Worm (Caenorhabditis elegans) whole organism, L2 larva: ENCODE measurements around the gene C27D8.4.

Source experiments
- R02D3.7 ChIP-seq: fragments of 150-350 bp; optimal IDR thresholded peaks from 2 replicates; lab custom pipeline; 2014; ENCODE audit warnings: missing biosample characterization, missing genetic modification characterization
- ceh-82 ChIP-seq: fragments of 150-350 bp; optimal IDR thresholded peaks from 2 replicates; lab custom pipeline; 2014; ENCODE audit warnings: missing biosample characterization, missing genetic modification characterization
- dmd-4 ChIP-seq: sonication (generic microtip); optimal IDR thresholded peaks from 2 replicates; lab custom pipeline; 2017; ENCODE audit warnings: missing biosample characterization, missing genetic modification characterization
- fos-1 ChIP-seq: fragments of 150-350 bp; optimal IDR thresholded peaks from 2 replicates; lab custom pipeline; 2014; ENCODE audit warnings: missing biosample characterization, missing genetic modification characterization
- lin-13 ChIP-seq: fragments of 150-350 bp; optimal IDR thresholded peaks from 2 replicates; lab custom pipeline; 2014; ENCODE audit warnings: missing biosample characterization, missing genetic modification reagents, missing genetic modification characterization
- lsy-2 ChIP-seq, 2 experiments: fragments of 150-350 bp in 1 of 2; sonication (generic microtip) in 1 of 2; optimal IDR thresholded peaks; 2 replicates each; lab custom pipeline; 2014 to 2017; ENCODE audit warnings: missing biosample characterization in 2 of 2, missing genetic modification characterization in 2 of 2
- mdl-1 ChIP-seq, 2 experiments: fragments of 150-350 bp in 1 of 2; sonication (generic microtip) in 1 of 2; optimal IDR thresholded peaks; 2 replicates each; lab custom pipeline; 2017; ENCODE audit warnings: missing biosample characterization in 2 of 2, missing genetic modification characterization in 2 of 2
- nhr-77 ChIP-seq: fragments of 150-350 bp; optimal IDR thresholded peaks from 2 replicates; lab custom pipeline; 2014; ENCODE audit warnings: missing biosample characterization, missing genetic modification characterization
- sma-3 ChIP-seq: sonication (generic microtip); optimal IDR thresholded peaks from 2 replicates; lab custom pipeline; 2016; ENCODE audit warnings: missing genetic modification reagents, missing genetic modification characterization, missing compliant biosample characterization
- unc-62 ChIP-seq: fragments of 150-350 bp; optimal IDR thresholded peaks from 2 replicates; lab custom pipeline; 2014; ENCODE audit warnings: missing biosample characterization, missing genetic modification reagents, missing genetic modification characterization
- ztf-4 ChIP-seq: fragments of 150-350 bp; optimal IDR thresholded peaks from 2 replicates; lab custom pipeline; 2014; ENCODE audit warnings: missing biosample characterization, missing genetic modification characterization

DNA sequence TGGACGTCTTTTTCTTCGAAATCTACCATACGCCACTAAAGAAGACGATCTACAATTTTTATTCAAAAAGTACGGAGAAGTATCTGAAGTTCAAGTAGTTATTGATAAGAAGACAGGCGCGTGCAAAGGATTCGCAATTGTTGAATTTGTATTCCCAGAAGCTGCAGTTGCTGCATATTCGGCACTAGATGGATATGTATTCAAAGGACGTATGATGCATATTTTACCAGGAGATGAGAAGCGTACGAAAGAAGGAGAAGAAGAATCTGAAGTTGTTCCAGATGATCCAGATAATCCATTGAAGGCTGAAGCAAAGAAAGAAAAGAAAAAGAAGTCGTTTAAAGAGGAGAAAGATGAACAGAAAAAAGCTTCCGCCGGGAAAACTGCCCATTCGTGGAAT, 22.0 kb downstream of the C27D8.4 start:
- TF ChIP-seq unc-62 (GFP tag; lab: Kevin White, UChicago): no peak
- no peak for TF ChIP-seq dmd-4 (tag; lab: Kevin White, UChicago)
- no peak for TF ChIP-seq fos-1 (tag; lab: Kevin White, UChicago)
- TF ChIP-seq R02D3.7 (tag; lab: Kevin White, UChicago): no peak
- no peak for TF ChIP-seq ztf-4 (tag; lab: Kevin White, UChicago)
- TF ChIP-seq mdl-1 (tag; optimal IDR thresholded peaks at IDR 0.05; lab: Kevin White, UChicago): no peak
- no peak for TF ChIP-seq lin-13 (GFP tag; lab: Kevin White, UChicago)
- no peak for TF ChIP-seq nhr-77 (tag; lab: Kevin White, UChicago)
- no peak for TF ChIP-seq lsy-2 (tag; optimal IDR thresholded peaks at IDR 0.05; lab: Kevin White, UChicago)
- TF ChIP-seq sma-3 (GFP tag; lab: Kevin White, UChicago): no peak
- TF ChIP-seq ceh-82 (tag; lab: Kevin White, UChicago): no peak
